Worm (Caenorhabditis elegans) whole organism, L2 larva: ENCODE results near the gene arid-1.

Source experiments
- C34F6.9 ChIP-seq: fragments of 150-350 bp; optimal IDR thresholded peaks from 2 replicates; lab custom pipeline; 2014; ENCODE audit warnings: missing biosample characterization, missing genetic modification characterization
- F13H6.1 ChIP-seq: sonication (generic microtip); optimal IDR thresholded peaks from 2 replicates; lab custom pipeline; 2016; ENCODE audit warnings: missing genetic modification characterization, missing compliant biosample characterization
- R02D3.7 ChIP-seq: fragments of 150-350 bp; optimal IDR thresholded peaks from 2 replicates; lab custom pipeline; 2014; ENCODE audit warnings: missing biosample characterization, missing genetic modification characterization
- ZK546.5 ChIP-seq: sonication (generic microtip); optimal IDR thresholded peaks from 2 replicates; lab custom pipeline; 2017; ENCODE audit warnings: missing biosample characterization, missing genetic modification characterization
- alr-1 ChIP-seq: fragments of 150-350 bp; optimal IDR thresholded peaks from 2 replicates; lab custom pipeline; 2014; ENCODE audit warnings: missing biosample characterization, missing genetic modification characterization
- aly-2 ChIP-seq: fragments of 150-350 bp; optimal IDR thresholded peaks from 2 replicates; lab custom pipeline; 2014; ENCODE audit warnings: missing biosample characterization, missing genetic modification characterization
- ama-1 ChIP-seq: fragments of 150-350 bp; optimal IDR thresholded peaks from 2 replicates; lab custom pipeline; 2018; ENCODE audit warnings: inconsistent platforms
- blmp-1 ChIP-seq: sonication (generic microtip); optimal IDR thresholded peaks from 2 replicates; lab custom pipeline; 2017; ENCODE audit warnings: missing genetic modification characterization, mild to moderate bottlenecking, missing compliant biosample characterization, antibody characterized with exemption, moderate library complexity; ENCODE audit not compliant: insufficient read depth
- ceh-16 ChIP-seq: fragments of 150-350 bp; optimal IDR thresholded peaks from 2 replicates; lab custom pipeline; 2014; ENCODE audit warnings: missing biosample characterization, missing genetic modification characterization
- ceh-82 ChIP-seq: fragments of 150-350 bp; optimal IDR thresholded peaks from 2 replicates; lab custom pipeline; 2014; ENCODE audit warnings: missing biosample characterization, missing genetic modification characterization
- crh-2 ChIP-seq: sonication (generic microtip); optimal IDR thresholded peaks from 2 replicates; lab custom pipeline; 2017; ENCODE audit warnings: missing biosample characterization, missing genetic modification characterization
- dmd-4 ChIP-seq: sonication (generic microtip); optimal IDR thresholded peaks from 2 replicates; lab custom pipeline; 2017; ENCODE audit warnings: missing biosample characterization, missing genetic modification characterization
- egl-27 ChIP-seq: sonication (generic microtip); optimal IDR thresholded peaks from 3 replicates; lab custom pipeline; 2017; ENCODE audit warnings: missing biosample characterization, missing genetic modification reagents, missing genetic modification characterization
- elt-1 ChIP-seq: fragments of 150-350 bp; optimal IDR thresholded peaks from 2 replicates; lab custom pipeline; 2014; ENCODE audit warnings: missing biosample characterization, missing genetic modification characterization
- elt-3 ChIP-seq: sonication (generic microtip); optimal IDR thresholded peaks from 2 replicates; lab custom pipeline; 2017; ENCODE audit warnings: missing biosample characterization, missing genetic modification characterization
- fos-1 ChIP-seq: fragments of 150-350 bp; optimal IDR thresholded peaks from 2 replicates; lab custom pipeline; 2014; ENCODE audit warnings: missing biosample characterization, missing genetic modification characterization
- gmeb-1 ChIP-seq: fragments of 150-350 bp; optimal IDR thresholded peaks from 2 replicates; lab custom pipeline; 2014; ENCODE audit warnings: missing biosample characterization, missing genetic modification characterization
- lin-11 ChIP-seq: fragments of 150-350 bp; sonication (generic microtip); optimal IDR thresholded peaks from 2 replicates; lab custom pipeline; 2014; ENCODE audit warnings: missing biosample characterization, missing genetic modification characterization, inconsistent platforms, mixed read lengths
- lin-13 ChIP-seq: fragments of 150-350 bp; optimal IDR thresholded peaks from 2 replicates; lab custom pipeline; 2014; ENCODE audit warnings: missing biosample characterization, missing genetic modification reagents, missing genetic modification characterization
- lin-39 ChIP-seq: fragments of 150-350 bp; optimal IDR thresholded peaks from 2 replicates; lab custom pipeline; 2014; ENCODE audit warnings: missing biosample characterization, missing genetic modification reagents, missing genetic modification characterization
- lsy-2 ChIP-seq, 2 experiments: fragments of 150-350 bp in 1 of 2; sonication (generic microtip) in 1 of 2; optimal IDR thresholded peaks; 2 replicates each; lab custom pipeline; 2014 to 2017; ENCODE audit warnings: missing biosample characterization in 2 of 2, missing genetic modification characterization in 2 of 2
- mab-5 ChIP-seq: fragments of 150-350 bp; optimal IDR thresholded peaks from 2 replicates; lab custom pipeline; 2014; ENCODE audit warnings: missing biosample characterization, missing genetic modification characterization
- mbf-1 ChIP-seq: sonication (generic microtip); optimal IDR thresholded peaks from 2 replicates; lab custom pipeline; 2017; ENCODE audit warnings: missing biosample characterization, missing genetic modification characterization
- mdl-1 ChIP-seq, 2 experiments: fragments of 150-350 bp in 1 of 2; sonication (generic microtip) in 1 of 2; optimal IDR thresholded peaks; 2 replicates each; lab custom pipeline; 2017; ENCODE audit warnings: missing biosample characterization in 2 of 2, missing genetic modification characterization in 2 of 2
- nhr-10 ChIP-seq: sonication (generic microtip); optimal IDR thresholded peaks from 2 replicates; lab custom pipeline; 2017; ENCODE audit warnings: missing biosample characterization, missing genetic modification characterization
- nhr-11 ChIP-seq: fragments of 150-350 bp; optimal IDR thresholded peaks from 2 replicates; lab custom pipeline; 2014; ENCODE audit warnings: missing biosample characterization, missing genetic modification characterization
- nhr-12 ChIP-seq: fragments of 150-350 bp; optimal IDR thresholded peaks from 2 replicates; lab custom pipeline; 2014; ENCODE audit warnings: missing biosample characterization, missing genetic modification characterization
- nhr-129 ChIP-seq: fragments of 150-350 bp; optimal IDR thresholded peaks from 2 replicates; lab custom pipeline; 2014; ENCODE audit warnings: missing biosample characterization, missing genetic modification characterization
- nhr-21 ChIP-seq: fragments of 150-350 bp; optimal IDR thresholded peaks from 2 replicates; lab custom pipeline; 2014; ENCODE audit warnings: missing biosample characterization, missing genetic modification characterization
- nhr-23 ChIP-seq: fragments of 150-350 bp; optimal IDR thresholded peaks from 2 replicates; lab custom pipeline; 2014; ENCODE audit warnings: missing biosample characterization, missing genetic modification reagents, missing genetic modification characterization
- nhr-237 ChIP-seq: fragments of 150-350 bp; optimal IDR thresholded peaks from 2 replicates; lab custom pipeline; 2014; ENCODE audit warnings: missing biosample characterization, missing genetic modification characterization
- nhr-25 ChIP-seq: fragments of 150-350 bp; sonication (generic microtip); optimal IDR thresholded peaks from 3 replicates; lab custom pipeline; 2014; ENCODE audit warnings: missing biosample characterization, missing genetic modification characterization
- nhr-6 ChIP-seq: fragments of 150-350 bp; optimal IDR thresholded peaks from 2 replicates; lab custom pipeline; 2014; ENCODE audit warnings: missing biosample characterization, missing genetic modification characterization
- nhr-77 ChIP-seq: fragments of 150-350 bp; optimal IDR thresholded peaks from 2 replicates; lab custom pipeline; 2014; ENCODE audit warnings: missing biosample characterization, missing genetic modification characterization
- peb-1 ChIP-seq: fragments of 150-350 bp; optimal IDR thresholded peaks from 2 replicates; lab custom pipeline; 2014; ENCODE audit warnings: missing biosample characterization, missing genetic modification characterization
- sem-4 ChIP-seq: fragments of 150-350 bp; optimal IDR thresholded peaks from 2 replicates; lab custom pipeline; 2014; ENCODE audit warnings: missing biosample characterization, missing genetic modification reagents, missing genetic modification characterization
- skn-1 ChIP-seq: sonication (generic microtip); optimal IDR thresholded peaks from 2 replicates; lab custom pipeline; 2017; ENCODE audit warnings: missing biosample characterization, missing genetic modification characterization
- sma-3 ChIP-seq: sonication (generic microtip); optimal IDR thresholded peaks from 2 replicates; lab custom pipeline; 2016; ENCODE audit warnings: missing genetic modification reagents, missing genetic modification characterization, missing compliant biosample characterization
- sma-9 ChIP-seq, 2 experiments: fragments of 150-350 bp in 1 of 2; sonication (generic microtip) in 1 of 2; optimal IDR thresholded peaks; 2 replicates each; lab custom pipeline; 2014 to 2016; ENCODE audit warnings: missing genetic modification characterization in 2 of 2, mild to moderate bottlenecking in 1 of 2, missing biosample characterization in 1 of 2, missing compliant biosample characterization in 1 of 2, missing genetic modification reagents in 1 of 2, moderate library complexity in 1 of 2
- snpc-4 ChIP-seq: fragments of 150-350 bp; optimal IDR thresholded peaks from 2 replicates; lab custom pipeline; 2014; ENCODE audit warnings: missing biosample characterization, missing genetic modification characterization
- unc-55 ChIP-seq: fragments of 150-350 bp; sonication (generic microtip); optimal IDR thresholded peaks from 3 replicates; lab custom pipeline; 2014; ENCODE audit warnings: missing biosample characterization, missing genetic modification reagents, missing genetic modification characterization
- unc-62 ChIP-seq: fragments of 150-350 bp; optimal IDR thresholded peaks from 2 replicates; lab custom pipeline; 2014; ENCODE audit warnings: missing biosample characterization, missing genetic modification reagents, missing genetic modification characterization
- zag-1 ChIP-seq: fragments of 150-350 bp; optimal IDR thresholded peaks from 2 replicates; lab custom pipeline; 2014; ENCODE audit warnings: missing biosample characterization, missing genetic modification characterization
- ztf-1 ChIP-seq: fragments of 200-800 bp; sonication (Bioruptor generic); conservative IDR thresholded peaks from 2 replicates; pipeline ENCODE4 v1.3.6; 2022; ENCODE audit warnings: missing genetic modification characterization, missing compliant biosample characterization
- ztf-11 ChIP-seq: sonication (generic microtip); optimal IDR thresholded peaks from 2 replicates; lab custom pipeline; 2017; ENCODE audit warnings: missing biosample characterization, missing genetic modification characterization
- ztf-4 ChIP-seq: fragments of 150-350 bp; optimal IDR thresholded peaks from 2 replicates; lab custom pipeline; 2014; ENCODE audit warnings: missing biosample characterization, missing genetic modification characterization

Gene arid-1

DNA sequence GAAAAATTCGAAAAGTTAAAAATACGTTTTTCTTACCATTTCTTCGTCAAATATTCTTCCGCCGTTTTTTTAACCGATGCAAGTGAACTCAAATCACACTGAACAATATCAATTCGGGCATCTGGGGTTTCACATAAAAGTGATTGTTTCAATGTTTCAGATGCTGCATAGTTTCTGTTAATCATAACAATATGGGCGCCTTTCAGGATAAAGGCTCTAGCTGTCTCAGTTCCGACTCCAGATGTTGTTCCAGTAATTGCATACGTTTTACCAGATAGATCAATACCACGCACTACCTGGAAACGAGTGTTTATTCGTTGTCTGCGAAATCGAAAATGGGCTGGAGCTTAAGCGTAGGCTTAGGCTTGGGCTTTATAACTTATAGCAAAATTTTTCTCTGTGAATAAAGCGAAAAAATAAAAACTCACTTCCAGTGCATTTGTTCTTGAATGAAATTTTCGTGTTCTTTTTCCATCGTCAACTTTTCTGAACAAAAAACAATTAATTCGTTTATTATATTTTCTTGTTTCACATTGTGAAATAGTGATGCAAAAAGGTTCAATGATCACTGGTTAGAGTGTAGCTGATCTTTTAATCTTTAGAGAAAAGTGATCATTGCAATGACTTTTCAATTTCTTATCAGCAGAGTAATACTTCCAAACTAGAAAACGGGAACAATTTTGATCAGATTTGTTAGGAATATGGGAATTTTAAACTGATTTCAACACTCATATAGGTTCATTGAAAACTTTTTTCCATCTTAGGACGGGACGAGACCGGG lies 25.6 kb downstream of the arid-1 start:
- no peak for TF ChIP-seq ztf-11 (tag; lab: Kevin White, UChicago)
- TF ChIP-seq ceh-82, result no peak
- TF ChIP-seq nhr-237 (tag; lab: Kevin White, UChicago), result no peak
- peak; percentile 26 for TF ChIP-seq gmeb-1 (tag; lab: Kevin White, UChicago)
- no peak for TF ChIP-seq zag-1
- TF ChIP-seq unc-55, result no peak
- peak; percentile 66 for TF ChIP-seq sma-9 (GFP tag; optimal IDR thresholded peaks at IDR 0.05; lab: Kevin White, UChicago)
- TF ChIP-seq sma-9 (tag; optimal IDR thresholded peaks at IDR 0.05; lab: Kevin White, UChicago), result no peak
- no peak for TF ChIP-seq nhr-21
- no peak for TF ChIP-seq ZK546.5 (tag; lab: Kevin White, UChicago)
- no peak for TF ChIP-seq peb-1 (tag; lab: Kevin White, UChicago)
- TF ChIP-seq nhr-129 (tag; lab: Kevin White, UChicago), result peak; percentile 79
- TF ChIP-seq nhr-25 (tag; lab: Kevin White, UChicago), result no peak
- no peak for TF ChIP-seq ztf-4 (tag; lab: Kevin White, UChicago)
- TF ChIP-seq aly-2 (tag; lab: Kevin White, UChicago), result no peak
- no peak for TF ChIP-seq lin-13 (GFP tag; lab: Kevin White, UChicago)
- TF ChIP-seq R02D3.7 (tag; lab: Kevin White, UChicago), result no peak
- peak; percentile 8 for TF ChIP-seq crh-2 (tag; lab: Kevin White, UChicago)
- TF ChIP-seq nhr-23 (tag; lab: Kevin White, UChicago), result no peak
- TF ChIP-seq alr-1 (tag; lab: Kevin White, UChicago), result no peak
- TF ChIP-seq elt-1 (tag; lab: Kevin White, UChicago), result no peak
- TF ChIP-seq nhr-10 (tag; lab: Kevin White, UChicago), result no peak
- no peak for TF ChIP-seq sem-4 (tag; lab: Kevin White, UChicago)
- no peak for TF ChIP-seq ama-1 (lab: Kevin White, UChicago)
- TF ChIP-seq sma-3 (GFP tag; lab: Kevin White, UChicago), result no peak
- peak in 1 of 2 experiments; percentile 13 for TF ChIP-seq lsy-2 (tag; optimal IDR thresholded peaks at IDR 0.05; lab: Kevin White, UChicago)
- TF ChIP-seq elt-3 (tag; lab: Kevin White, UChicago), result no peak
- TF ChIP-seq blmp-1 (tag; lab: Kevin White, UChicago), result no peak
- no peak for TF ChIP-seq ceh-16 (tag; lab: Kevin White, UChicago)
- no peak for TF ChIP-seq mbf-1 (tag; lab: Kevin White, UChicago)
- TF ChIP-seq nhr-77 (tag; lab: Kevin White, UChicago), result no peak
- TF ChIP-seq mdl-1 (tag; optimal IDR thresholded peaks at IDR 0.05; lab: Kevin White, UChicago), result no peak
- no peak for TF ChIP-seq nhr-12 (tag; lab: Kevin White, UChicago)
- TF ChIP-seq mab-5 (tag; lab: Kevin White, UChicago), result no peak
- no peak for TF ChIP-seq unc-62
- TF ChIP-seq skn-1 (tag; lab: Kevin White, UChicago), result no peak
- TF ChIP-seq fos-1 (tag; lab: Kevin White, UChicago), result peak; percentile 36
- TF ChIP-seq lin-11, result no peak
- no peak for TF ChIP-seq F13H6.1 (tag; lab: Kevin White, UChicago)
- no peak for TF ChIP-seq nhr-11 (tag; lab: Kevin White, UChicago)
- TF ChIP-seq nhr-6, result no peak
- TF ChIP-seq egl-27 (tag; lab: Kevin White, UChicago), result no peak
- no peak for TF ChIP-seq C34F6.9
- no peak for TF ChIP-seq lin-39
- no peak for TF ChIP-seq snpc-4 (tag; lab: Kevin White, UChicago)
- no peak for TF ChIP-seq ztf-1 (GFP tag; lab: Robert Waterston, UW)
- no peak for TF ChIP-seq dmd-4 (tag; lab: Kevin White, UChicago)
- TF ChIP-seq, all 48 proteins: peak for 6
